5 fruit fly cellular contexts compared by ENCODE assay signal in genomic region chrX:7333858-7334800, dm6.
TF ChIP-seq lines count a peak whose summit lies in the region.

No protein-coding gene starts in this region.

- TF ChIP-seq CTCF in whole organism, embryonic (GFP tag; optimal IDR thresholded peaks at IDR 0.05; lab: Kevin White, UChicago) = no peak

TF ChIP-seq in whole organism, adult, 20 proteins besides CTCF, POLR2A, EP300 and RAD21:
- TF ChIP-seq bab1 (GFP tag; optimal IDR thresholded peaks at IDR 0.05; lab: Kevin White, UChicago) (peak; percentile 63), CG33017 (tag; optimal IDR thresholded peaks at IDR 0.05; lab: Kevin White, UChicago) (no peak)

TF ChIP-seq in whole organism, embryonic, 481 proteins besides CTCF, POLR2A, EP300 and RAD21 (continues in another document):
- TF ChIP-seq lola (GFP tag; optimal IDR thresholded peaks at IDR 0.05; lab: Kevin White, UChicago) = no peak
- no peak for TF ChIP-seq CG12219 (GFP tag; optimal IDR thresholded peaks at IDR 0.05; lab: Kevin White, UChicago)
- TF ChIP-seq NFAT (GFP tag; IDR thresholded peaks at IDR 0.05; lab: Robert Waterston, UW) = no peak
- TF ChIP-seq croc (GFP tag; conservative IDR thresholded peaks at IDR 0.05; lab: Robert Waterston, UW) = no peak
- peak; percentile 27; the same call in 1 of the 2 replicates for TF ChIP-seq Drgx (GFP tag; IDR thresholded peaks at IDR 0.05; lab: Robert Waterston, UW)
- no peak for TF ChIP-seq sc (optimal IDR thresholded peaks at IDR 0.05; lab: Kevin White, UChicago)
- TF ChIP-seq sc (GFP tag; optimal IDR thresholded peaks at IDR 0.05; lab: Kevin White, UChicago) = no peak
- TF ChIP-seq pb (GFP tag; optimal IDR thresholded peaks at IDR 0.05; lab: Kevin White, UChicago) = no peak
- peak; percentile 54; the same call in 2 of the 3 replicates for TF ChIP-seq Dbx (GFP tag; IDR thresholded peaks at IDR 0.05; lab: Robert Waterston, UW)
- TF ChIP-seq grau (tag; optimal IDR thresholded peaks at IDR 0.05; lab: Kevin White, UChicago) = no peak
- peak in 1 of 2 experiments; percentile 34 for TF ChIP-seq bsh (GFP tag; optimal IDR thresholded peaks at IDR 0.05; lab: Kevin White, UChicago)
- TF ChIP-seq Aef1 (GFP tag; IDR thresholded peaks at IDR 0.05; lab: Robert Waterston, UW) = peak; percentile 25; the same call in 2 of the 3 replicates
- TF ChIP-seq Chrac-16 (GFP tag; optimal IDR thresholded peaks at IDR 0.05; lab: Kevin White, UChicago) = no peak
- no peak for TF ChIP-seq Opbp (GFP tag; IDR thresholded peaks at IDR 0.05; lab: Robert Waterston, UW; ENCODE audit: partially characterized antibody)
- TF ChIP-seq Ravus (GFP tag; IDR thresholded peaks at IDR 0.05; lab: Robert Waterston, UW) = no peak
- TF ChIP-seq lmd (GFP tag; IDR thresholded peaks at IDR 0.05; lab: Robert Waterston, UW) = peak; percentile 5
- TF ChIP-seq nom (GFP tag; optimal IDR thresholded peaks at IDR 0.05; lab: Kevin White, UChicago) = peak; percentile 71
- no peak for TF ChIP-seq BtbVII (GFP tag; optimal IDR thresholded peaks at IDR 0.05; lab: Kevin White, UChicago)
- no peak for TF ChIP-seq CG42726 (GFP tag; IDR thresholded peaks at IDR 0.05; lab: Robert Waterston, UW; ENCODE audit: partially characterized antibody)
- TF ChIP-seq corto (GFP tag; optimal IDR thresholded peaks at IDR 0.05; lab: Kevin White, UChicago) = no peak
- TF ChIP-seq Ets65A (GFP tag; lab: Kevin White, UChicago) = peak; percentile 73
- TF ChIP-seq CG17802 (tag; optimal IDR thresholded peaks at IDR 0.05; lab: Kevin White, UChicago) = no peak

TF ChIP-seq in whole organism, prepupa, 60 proteins besides CTCF, POLR2A, EP300 and RAD21 (continues in another document):
- TF ChIP-seq CG6163 (GFP tag; IDR thresholded peaks at IDR 0.05; lab: Robert Waterston, UW) = peak; percentile 60
- TF ChIP-seq Eip78C (GFP tag; lab: Kevin White, UChicago) = peak; percentile 97
- TF ChIP-seq CG6276 (GFP tag; optimal IDR thresholded peaks at IDR 0.05; lab: Kevin White, UChicago) = peak; percentile 68
- peak; percentile 75 for TF ChIP-seq CG8632 (GFP tag; optimal IDR thresholded peaks at IDR 0.05; lab: Kevin White, UChicago)
- peak; percentile 86 for TF ChIP-seq CG10669 (GFP tag; optimal IDR thresholded peaks at IDR 0.05; lab: Kevin White, UChicago)
- peak; percentile 52 for TF ChIP-seq CG16779 (tag; optimal IDR thresholded peaks at IDR 0.05; lab: Kevin White, UChicago)
- TF ChIP-seq Eip75B (GFP tag; optimal IDR thresholded peaks at IDR 0.05; lab: Kevin White, UChicago) = peak; percentile 84
- TF ChIP-seq dac (GFP tag; optimal IDR thresholded peaks at IDR 0.05; lab: Kevin White, UChicago) = no peak
- peak; percentile 69 for TF ChIP-seq lz (GFP tag; optimal IDR thresholded peaks at IDR 0.05; lab: Kevin White, UChicago)
- peak; percentile 83 for TF ChIP-seq CG10631 (GFP tag; optimal IDR thresholded peaks at IDR 0.05; lab: Kevin White, UChicago)
- peak; percentile 53 to 83 for TF ChIP-seq salr (GFP tag; optimal IDR thresholded peaks at IDR 0.05; lab: Kevin White, UChicago)
- peak; percentile 64 for TF ChIP-seq Sox15 (GFP tag; optimal IDR thresholded peaks at IDR 0.05; lab: Kevin White, UChicago)
- peak; percentile 65 for TF ChIP-seq CG31627 (GFP tag; optimal IDR thresholded peaks at IDR 0.05; lab: Kevin White, UChicago)
- TF ChIP-seq topi (GFP tag; optimal IDR thresholded peaks at IDR 0.05; lab: Kevin White, UChicago) = peak; percentile 81
- peak; percentile 79 for TF ChIP-seq achi (GFP tag; optimal IDR thresholded peaks at IDR 0.05; lab: Kevin White, UChicago)
- TF ChIP-seq CG11902 (GFP tag; optimal IDR thresholded peaks at IDR 0.05; lab: Kevin White, UChicago) = peak; percentile 50
- peak; percentile 73 for TF ChIP-seq Sox14 (GFP tag; optimal IDR thresholded peaks at IDR 0.05; lab: Kevin White, UChicago)
- peak; percentile 74 for TF ChIP-seq OdsH (GFP tag; optimal IDR thresholded peaks at IDR 0.05; lab: Kevin White, UChicago)
- peak; percentile 7 for TF ChIP-seq CG8319 (GFP tag; optimal IDR thresholded peaks at IDR 0.05; lab: Kevin White, UChicago)
- peak; percentile 48; the same call in 1 of the 3 replicates for TF ChIP-seq eg (GFP tag; IDR thresholded peaks at IDR 0.05; lab: Robert Waterston, UW)
- peak; percentile 72 for TF ChIP-seq CG9139 (GFP tag; optimal IDR thresholded peaks at IDR 0.05; lab: Kevin White, UChicago)
- peak; percentile 77 for TF ChIP-seq Met (GFP tag; optimal IDR thresholded peaks at IDR 0.05; lab: Kevin White, UChicago)
- peak; percentile 38 for TF ChIP-seq fd85E (GFP tag; optimal IDR thresholded peaks at IDR 0.05; lab: Kevin White, UChicago)

TF ChIP-seq in whole organism, pupa, 21 proteins besides CTCF, POLR2A, EP300 and RAD21:
- TF ChIP-seq CG8301 (tag; optimal IDR thresholded peaks at IDR 0.05; lab: Kevin White, UChicago) (peak; percentile 67), CG14655 (GFP tag; optimal IDR thresholded peaks at IDR 0.05; lab: Kevin White, UChicago) (peak; percentile 85), CG15710 (tag; optimal IDR thresholded peaks at IDR 0.05; lab: Kevin White, UChicago) (peak; percentile 85), CG10348 (GFP tag; IDR thresholded peaks at IDR 0.05; lab: Robert Waterston, UW) (no peak), CG34367 (tag; optimal IDR thresholded peaks at IDR 0.05; lab: Kevin White, UChicago) (peak; percentile 69), D1 (tag; optimal IDR thresholded peaks at IDR 0.05; lab: Kevin White, UChicago) (peak; percentile 77), fd96Ca (GFP tag; IDR thresholded peaks at IDR 0.05; lab: Robert Waterston, UW) (0 out of 3 replicates have a peak, but pooled peaks have one; percentile 20), Ets98B (GFP tag; IDR thresholded peaks at IDR 0.05; lab: Robert Waterston, UW) (no peak), CG17806 (tag; optimal IDR thresholded peaks at IDR 0.05; lab: Kevin White, UChicago) (peak; percentile 86), CG32121 (GFP tag; IDR thresholded peaks at IDR 0.05; lab: Robert Waterston, UW) (no peak), CG13204 (GFP tag; optimal IDR thresholded peaks at IDR 0.05; lab: Kevin White, UChicago) (no peak), Snoo (tag; optimal IDR thresholded peaks at IDR 0.05; lab: Kevin White, UChicago) (peak; percentile 32), Pif1A (GFP tag; optimal IDR thresholded peaks at IDR 0.05; lab: Kevin White, UChicago) (peak; percentile 77), CG12605 (GFP tag; IDR thresholded peaks at IDR 0.05; lab: Robert Waterston, UW) (no peak), EcR (GFP tag; optimal IDR thresholded peaks at IDR 0.05; lab: Kevin White, UChicago) (peak; percentile 11), rn (GFP tag; IDR thresholded peaks at IDR 0.05; lab: Robert Waterston, UW) (peak; percentile 38; the same call in 1 of the 2 replicates), CG4496 (GFP tag; IDR thresholded peaks at IDR 0.05; lab: Robert Waterston, UW) (peak; percentile 53; the same call in 1 of the 3 replicates), gl (tag; optimal IDR thresholded peaks at IDR 0.05; lab: Kevin White, UChicago) (peak; percentile 44), CG8159 (tag; optimal IDR thresholded peaks at IDR 0.05; lab: Kevin White, UChicago) (peak; percentile 88), Pif1B (GFP tag; optimal IDR thresholded peaks at IDR 0.05; lab: Kevin White, UChicago) (peak; percentile 76), CG9948 (tag; optimal IDR thresholded peaks at IDR 0.05; lab: Kevin White, UChicago) (peak; percentile 83)

TF ChIP-seq in whole organism, wandering third instar larva, 38 proteins besides CTCF, POLR2A, EP300 and RAD21:
- TF ChIP-seq psq (GFP tag; optimal IDR thresholded peaks at IDR 0.05; lab: Kevin White, UChicago) (peak; percentile 16), fru (GFP tag; optimal IDR thresholded peaks at IDR 0.05; lab: Kevin White, UChicago) (peak; percentile 48), Sp1 (GFP tag; optimal IDR thresholded peaks at IDR 0.05; lab: Kevin White, UChicago) (peak; percentile 38), Vsx2 (GFP tag; optimal IDR thresholded peaks at IDR 0.05; lab: Kevin White, UChicago; ENCODE audit: partially characterized antibody) (no peak), brk (GFP tag; optimal IDR thresholded peaks at IDR 0.05; lab: Kevin White, UChicago) (peak; percentile 50), OdsH (GFP tag; optimal IDR thresholded peaks at IDR 0.05; lab: Kevin White, UChicago) (peak; percentile 21), woc (GFP tag; optimal IDR thresholded peaks at IDR 0.05; lab: Kevin White, UChicago) (peak; percentile 29), br (GFP tag; optimal IDR thresholded peaks at IDR 0.05; lab: Kevin White, UChicago) (peak; percentile 54), Hnf4 (GFP tag; optimal IDR thresholded peaks at IDR 0.05; lab: Kevin White, UChicago) (peak; percentile 12), foxo (GFP tag; optimal IDR thresholded peaks at IDR 0.05; lab: Kevin White, UChicago) (peak in 1 of 2 experiments; percentile 56), Dif (GFP tag; optimal IDR thresholded peaks at IDR 0.05; lab: Kevin White, UChicago; ENCODE audit: partially characterized antibody) (no peak), dl (GFP tag; optimal IDR thresholded peaks at IDR 0.05; lab: Kevin White, UChicago; ENCODE audit: insufficient read depth in 1 of 2, partially characterized antibody in 2 of 2) (no peak), rgr (GFP tag; optimal IDR thresholded peaks at IDR 0.05; lab: Kevin White, UChicago) (peak; percentile 46), h (GFP tag; optimal IDR thresholded peaks at IDR 0.05; lab: Kevin White, UChicago) (peak; percentile 59), dmrt93B (GFP tag; optimal IDR thresholded peaks at IDR 0.05; lab: Kevin White, UChicago) (peak; percentile 2), Mio (GFP tag; optimal IDR thresholded peaks at IDR 0.05; lab: Kevin White, UChicago) (no peak), ey (GFP tag; optimal IDR thresholded peaks at IDR 0.05; lab: Kevin White, UChicago) (peak; percentile 19)
